Worm (Caenorhabditis elegans) whole organism, L3 larva: ENCODE measurements around the gene hsp-12.6.

Experiments used
- R02D3.7 ChIP-seq: fragments of 150-350 bp; optimal IDR thresholded peaks from 2 replicates; lab custom pipeline; 2014; ENCODE audit warnings: missing biosample characterization, missing genetic modification characterization
- ama-1 ChIP-seq: fragments of 150-350 bp; optimal IDR thresholded peaks from 2 replicates; lab custom pipeline; 2018
- fkh-10 ChIP-seq: sonication (generic microtip); optimal IDR thresholded peaks from 2 replicates; lab custom pipeline; 2017; ENCODE audit warnings: missing biosample characterization, missing genetic modification reagents, missing genetic modification characterization
- lin-15B ChIP-seq: fragments of 150-350 bp; optimal IDR thresholded peaks from 2 replicates; lab custom pipeline; 2014; ENCODE audit warnings: missing biosample characterization, missing genetic modification characterization
- nfya-1 ChIP-seq: sonication (generic microtip); optimal IDR thresholded peaks from 2 replicates; lab custom pipeline; 2017; ENCODE audit warnings: missing genetic modification characterization, mild to moderate bottlenecking, missing compliant biosample characterization, antibody characterized with exemption, moderate library complexity; ENCODE audit not compliant: insufficient read depth
- nhr-11 ChIP-seq: fragments of 150-350 bp; optimal IDR thresholded peaks from 2 replicates; lab custom pipeline; 2014; ENCODE audit warnings: missing biosample characterization, missing genetic modification characterization
- nhr-23 ChIP-seq: fragments of 150-350 bp; optimal IDR thresholded peaks from 2 replicates; lab custom pipeline; 2014; ENCODE audit warnings: missing biosample characterization, missing genetic modification reagents, missing genetic modification characterization
- nhr-237 ChIP-seq: fragments of 150-350 bp; optimal IDR thresholded peaks from 2 replicates; lab custom pipeline; 2014; ENCODE audit warnings: missing biosample characterization, missing genetic modification characterization
- nhr-67 ChIP-seq: fragments of 150-350 bp; optimal IDR thresholded peaks from 2 replicates; lab custom pipeline; 2014; ENCODE audit warnings: missing biosample characterization, missing genetic modification characterization
- pha-4 ChIP-seq: fragments of 150-350 bp; optimal IDR thresholded peaks from 2 replicates; lab custom pipeline; 2014; ENCODE audit warnings: missing biosample characterization, missing genetic modification reagents, missing genetic modification characterization
- snpc-4 ChIP-seq: fragments of 150-350 bp; optimal IDR thresholded peaks from 2 replicates; lab custom pipeline; 2014; ENCODE audit warnings: missing biosample characterization, missing genetic modification characterization
- tbx-2 ChIP-seq: sonication (generic microtip); optimal IDR thresholded peaks from 2 replicates; lab custom pipeline; 2016; ENCODE audit warnings: mild to moderate bottlenecking, missing genetic modification characterization, missing compliant biosample characterization
- zag-1 ChIP-seq: fragments of 150-350 bp; optimal IDR thresholded peaks from 2 replicates; lab custom pipeline; 2014; ENCODE audit warnings: missing biosample characterization, missing genetic modification characterization
- ztf-11 ChIP-seq: fragments of 150-350 bp; optimal IDR thresholded peaks from 2 replicates; lab custom pipeline; 2014; ENCODE audit warnings: missing biosample characterization, missing genetic modification characterization

DNA sequence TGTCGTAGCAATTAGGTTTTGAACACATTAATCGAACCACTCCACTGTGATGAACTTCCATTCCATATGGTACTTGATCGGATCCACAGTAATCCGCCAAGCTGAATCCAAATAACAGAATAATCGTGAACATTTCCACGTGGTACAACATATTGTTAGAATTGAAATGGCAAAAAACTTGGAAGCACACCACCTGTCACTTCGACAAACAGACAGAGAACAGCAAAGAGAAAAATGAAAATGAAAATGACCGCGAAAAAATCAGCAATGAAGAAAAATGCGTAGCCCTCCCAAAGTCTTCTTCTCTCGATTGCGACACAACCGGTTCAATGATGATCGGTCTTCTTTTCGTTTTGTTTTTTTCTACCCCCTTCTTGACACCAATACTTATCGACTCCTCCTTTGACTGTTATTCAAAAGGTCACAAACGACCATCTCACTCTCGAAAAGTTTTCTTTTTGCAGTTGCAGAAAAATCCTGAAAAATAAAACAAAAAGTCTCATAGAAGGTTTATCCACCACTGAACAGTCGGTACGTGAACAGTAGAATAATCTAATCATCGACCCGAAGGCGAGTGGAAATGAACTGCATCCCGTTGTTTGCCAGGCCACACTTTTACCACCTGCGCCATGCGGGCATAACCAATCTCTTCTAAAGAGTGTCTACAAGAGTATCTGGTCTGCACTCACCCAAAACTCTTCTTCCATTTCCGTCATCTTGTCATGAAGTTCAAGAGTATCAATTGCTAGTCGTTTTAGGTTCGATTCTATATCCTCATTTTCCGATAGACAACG, 30.3 kb upstream of the hsp-12.6 start, which contains the start of gene wrt-3:
- TF ChIP-seq nfya-1 (tag; lab: Kevin White, UChicago) (no peak), nhr-11 (tag; lab: Kevin White, UChicago) (no peak), R02D3.7 (peak; percentile 4), ztf-11 (tag; lab: Kevin White, UChicago) (no peak), lin-15B (tag; lab: Kevin White, UChicago) (no peak), nhr-237 (no peak), fkh-10 (no peak), pha-4 (no peak), tbx-2 (tag; lab: Kevin White, UChicago) (no peak), nhr-67 (tag; lab: Kevin White, UChicago) (no peak), snpc-4 (tag; lab: Kevin White, UChicago) (no peak), ama-1 (lab: Kevin White, UChicago) (no peak), nhr-23 (no peak), zag-1 (tag; lab: Kevin White, UChicago) (no peak)
